Fruit fly (Drosophila melanogaster): ENCODE measurements around the gene jar.

DNA sequence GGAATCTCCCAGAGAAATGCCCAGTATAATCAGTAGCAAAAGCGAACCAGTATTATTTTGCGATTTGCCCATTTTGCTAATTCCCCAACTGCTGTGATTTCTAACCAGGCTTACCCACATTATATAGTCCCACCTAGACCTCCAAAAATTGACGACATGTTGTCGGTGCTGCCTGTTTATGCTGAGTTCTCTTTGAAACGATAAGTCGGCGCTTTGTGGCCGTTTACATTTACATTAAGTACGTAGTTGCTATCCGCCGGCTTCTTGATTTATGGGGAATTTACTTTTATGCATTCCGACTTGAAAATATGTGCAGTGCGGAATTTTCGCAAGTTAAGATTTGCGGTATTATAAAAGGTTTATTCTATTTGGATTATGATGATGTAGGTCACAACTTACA is 23.3 kb upstream of the jar start, which contains the start of gene CG5715:
- TF ChIP-seq Gug (GFP tag; IDR thresholded peaks at IDR 0.05), result no peak
- TF ChIP-seq CG31627 (GFP tag; optimal IDR thresholded peaks at IDR 0.05), result no peak
- no peak for TF ChIP-seq Blimp-1 (GFP tag; optimal IDR thresholded peaks at IDR 0.05)
- TF ChIP-seq dsx (GFP tag; optimal IDR thresholded peaks at IDR 0.05; ENCODE audit: poor library complexity, severe bottlenecking), result no peak
- no peak for TF ChIP-seq net (GFP tag; optimal IDR thresholded peaks at IDR 0.05)
